Worm (Caenorhabditis elegans) whole organism, mixed stage, embryonic: ENCODE results near the gene gpn-1.

Experiments
- M03D4.4 ChIP-seq: sonication (generic microtip); optimal IDR thresholded peaks from 2 replicates; lab custom pipeline; 2017; ENCODE audit warnings: mild to moderate bottlenecking, missing genetic modification characterization, missing compliant biosample characterization
- bed-3 ChIP-seq: fragments of 200-800 bp; sonication (Bioruptor generic); optimal IDR thresholded peaks from 3 replicates; lab custom pipeline; 2018; ENCODE audit warnings: mild to moderate bottlenecking, missing genetic modification characterization, moderate library complexity, missing compliant biosample characterization
- blmp-1 ChIP-seq: fragments of 150-350 bp; optimal IDR thresholded peaks from 2 replicates; lab custom pipeline; 2014; ENCODE audit warnings: missing biosample characterization, missing genetic modification characterization
- ceh-39 ChIP-seq: fragments of 150-350 bp; optimal IDR thresholded peaks from 2 replicates; lab custom pipeline; 2014; ENCODE audit warnings: missing biosample characterization, missing genetic modification characterization
- ceh-43 ChIP-seq: fragments of 200-800 bp; sonication (Bioruptor generic); optimal IDR thresholded peaks from 2 replicates; lab custom pipeline; 2018; ENCODE audit warnings: mild to moderate bottlenecking, missing genetic modification characterization, moderate library complexity, missing compliant biosample characterization
- ces-1 ChIP-seq: fragments of 150-350 bp; optimal IDR thresholded peaks from 2 replicates; lab custom pipeline; 2014; ENCODE audit warnings: missing biosample characterization, missing genetic modification reagents, missing genetic modification characterization
- cnd-1 ChIP-seq: fragments of 200-800 bp; sonication (Bioruptor generic); optimal IDR thresholded peaks from 2 replicates; lab custom pipeline; 2018; ENCODE audit warnings: mild to moderate bottlenecking, missing genetic modification characterization, missing compliant biosample characterization
- drap-1 ChIP-seq: fragments of 200-800 bp; sonication (Bioruptor generic); optimal IDR thresholded peaks from 3 replicates; lab custom pipeline; 2018; ENCODE audit warnings: mild to moderate bottlenecking, missing genetic modification characterization, missing compliant biosample characterization
- elt-1 ChIP-seq: sonication (generic microtip); optimal IDR thresholded peaks from 2 replicates; lab custom pipeline; 2017; ENCODE audit warnings: missing genetic modification characterization, mild to moderate bottlenecking, missing compliant biosample characterization, antibody characterized with exemption, moderate library complexity, borderline replicate concordance; ENCODE audit not compliant: insufficient read depth
- elt-3 ChIP-seq: fragments of 150-350 bp; optimal IDR thresholded peaks from 2 replicates; lab custom pipeline; 2014; ENCODE audit warnings: missing biosample characterization, missing genetic modification characterization
- ham-2 ChIP-seq: fragments of 200-800 bp; sonication (Bioruptor generic); optimal IDR thresholded peaks from 2 replicates; lab custom pipeline; 2018; ENCODE audit warnings: mild to moderate bottlenecking, missing genetic modification characterization, missing compliant biosample characterization
- lin-13 ChIP-seq: fragments of 150-350 bp; optimal IDR thresholded peaks from 2 replicates; lab custom pipeline; 2014; ENCODE audit warnings: missing biosample characterization, missing genetic modification characterization
- lin-32 ChIP-seq: fragments of 200-800 bp; sonication (Bioruptor generic); optimal IDR thresholded peaks from 2 replicates; lab custom pipeline; 2018; ENCODE audit warnings: mild to moderate bottlenecking, missing genetic modification characterization, missing compliant biosample characterization
- lsy-2 ChIP-seq: fragments of 150-350 bp; optimal IDR thresholded peaks from 2 replicates; lab custom pipeline; 2014; ENCODE audit warnings: missing biosample characterization, missing genetic modification characterization
- mab-5 ChIP-seq: fragments of 150-350 bp; optimal IDR thresholded peaks from 2 replicates; lab custom pipeline; 2014; ENCODE audit warnings: missing biosample characterization, missing genetic modification characterization
- mep-1 ChIP-seq: fragments of 150-350 bp; optimal IDR thresholded peaks from 2 replicates; lab custom pipeline; 2017; ENCODE audit warnings: missing biosample characterization, missing genetic modification reagents, missing genetic modification characterization, inconsistent platforms
- mls-2 ChIP-seq: sonication (generic microtip); optimal IDR thresholded peaks from 2 replicates; lab custom pipeline; 2016; ENCODE audit warnings: mild to moderate bottlenecking, missing genetic modification characterization, moderate library complexity, missing compliant biosample characterization
- nhr-2 ChIP-seq: fragments of 150-350 bp; optimal IDR thresholded peaks from 2 replicates; lab custom pipeline; 2014; ENCODE audit warnings: missing biosample characterization, missing genetic modification characterization
- nhr-237 ChIP-seq: fragments of 150-350 bp; optimal IDR thresholded peaks from 2 replicates; lab custom pipeline; 2014; ENCODE audit warnings: missing biosample characterization, missing genetic modification characterization
- nhr-28 ChIP-seq: fragments of 150-350 bp; optimal IDR thresholded peaks from 2 replicates; lab custom pipeline; 2014; ENCODE audit warnings: missing biosample characterization, missing genetic modification characterization
- nhr-76 ChIP-seq: sonication (generic microtip); optimal IDR thresholded peaks from 2 replicates; lab custom pipeline; 2017; ENCODE audit warnings: missing biosample characterization, missing genetic modification characterization
- sem-2 ChIP-seq: fragments of 200-800 bp; sonication (Bioruptor generic); optimal IDR thresholded peaks from 2 replicates; lab custom pipeline; 2018; ENCODE audit warnings: mild to moderate bottlenecking, missing genetic modification characterization, missing compliant biosample characterization
- snpc-4 ChIP-seq: fragments of 150-350 bp; optimal IDR thresholded peaks from 2 replicates; lab custom pipeline; 2014; ENCODE audit warnings: missing biosample characterization, missing genetic modification characterization
- sptf-1 ChIP-seq: sonication (generic microtip); optimal IDR thresholded peaks from 2 replicates; lab custom pipeline; 2017; ENCODE audit warnings: mild to moderate bottlenecking, missing genetic modification characterization, moderate library complexity, missing compliant biosample characterization
- tbx-8 ChIP-seq: fragments of 200-800 bp; sonication (Bioruptor generic); optimal IDR thresholded peaks from 2 replicates; lab custom pipeline; 2018; ENCODE audit warnings: mild to moderate bottlenecking, missing genetic modification characterization, moderate library complexity, missing compliant biosample characterization
- unc-120 ChIP-seq: sonication (generic microtip); optimal IDR thresholded peaks from 2 replicates; lab custom pipeline; 2017; ENCODE audit warnings: missing genetic modification characterization, missing compliant biosample characterization; ENCODE audit not compliant: poor library complexity, severe bottlenecking
- unc-39 ChIP-seq: fragments of 150-350 bp; optimal IDR thresholded peaks from 2 replicates; lab custom pipeline; 2014; ENCODE audit warnings: missing biosample characterization, missing genetic modification characterization
- zip-8 ChIP-seq: fragments of 150-350 bp; optimal IDR thresholded peaks from 2 replicates; lab custom pipeline; 2014; ENCODE audit warnings: missing biosample characterization, missing genetic modification characterization
- ztf-11 ChIP-seq: fragments of 150-350 bp; optimal IDR thresholded peaks from 2 replicates; lab custom pipeline; 2014; ENCODE audit warnings: missing biosample characterization, missing genetic modification characterization

Gene gpn-1

ce11 chrX:15707366-15707892, 25.9 kb downstream of the gpn-1 start (continued):
- TF ChIP-seq ztf-11 (peak; percentile 62), sptf-1 (tag; lab: Kevin White, UChicago) (peak; percentile 70), ceh-43 (peak; percentile 49), nhr-28 (tag; lab: Kevin White, UChicago) (no peak), unc-39 (tag; lab: Kevin White, UChicago) (peak; percentile 20)
- TF ChIP-seq, all 35 proteins: peak for 20

DNA sequence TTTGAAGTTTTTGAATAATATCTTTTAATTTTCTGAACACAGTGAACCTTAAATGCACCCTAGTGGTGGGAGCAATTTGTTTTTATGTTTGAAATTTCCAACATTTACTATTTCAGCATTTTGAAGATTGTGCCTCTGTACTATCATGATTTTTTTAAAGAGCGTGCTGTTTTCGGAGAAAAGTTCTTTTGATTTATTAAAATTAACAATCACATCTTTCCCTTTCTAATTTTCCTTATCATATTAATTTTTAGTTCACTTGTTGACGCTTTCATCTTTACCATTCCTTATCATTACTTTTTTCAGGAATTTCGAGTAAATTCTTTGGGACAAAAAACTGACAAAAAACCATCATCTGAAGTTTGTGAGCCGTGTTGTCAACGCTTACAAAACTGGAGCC, 26.4 kb downstream of the gpn-1 start, which contains the start of gene nhr-48:
TSS of gene nhr-48 (plus strand) at position 301 of the 400 bp plus-strand sequence.
- TF ChIP-seq ceh-39 (tag; lab: Kevin White, UChicago) (no peak), zip-8 (tag; lab: Kevin White, UChicago) (no peak), sem-2 (GFP tag; lab: Kevin White, UChicago) (no peak), ces-1 (GFP tag; lab: Kevin White, UChicago) (no peak), unc-120 (no peak), snpc-4 (tag; lab: Kevin White, UChicago) (no peak), ham-2 (no peak), nhr-2 (tag; lab: Kevin White, UChicago) (no peak), cnd-1 (tag; lab: Kevin White, UChicago) (no peak), elt-3 (no peak), blmp-1 (no peak), lsy-2 (tag; lab: Kevin White, UChicago) (no peak), M03D4.4 (tag; lab: Kevin White, UChicago) (no peak), bed-3 (GFP tag; lab: Kevin White, UChicago) (no peak), mep-1 (tag; lab: Kevin White, UChicago) (no peak), tbx-8 (no peak), drap-1 (GFP tag; lab: Kevin White, UChicago) (no peak), elt-1 (tag; lab: Kevin White, UChicago) (no peak), lin-32 (GFP tag; lab: Kevin White, UChicago) (no peak)

DNA sequence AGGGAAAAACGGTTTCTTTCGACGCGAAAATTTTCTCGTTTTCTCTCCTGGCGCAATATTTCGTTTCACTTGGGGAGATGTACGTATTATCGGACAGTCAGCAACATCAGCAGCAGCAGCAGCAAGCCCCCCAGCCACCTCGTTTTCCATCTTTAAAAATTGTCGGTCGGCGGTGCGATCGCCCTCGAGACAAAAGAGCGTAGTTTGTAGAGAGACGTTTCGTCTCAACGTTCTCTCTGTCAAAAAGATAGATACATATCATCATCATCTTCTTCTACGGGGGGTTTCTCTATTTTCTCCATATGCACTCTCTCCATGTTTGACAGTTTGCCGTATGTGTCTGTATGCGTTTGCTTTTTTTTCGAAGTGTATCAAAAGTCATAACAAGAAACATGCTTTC, 28.1 kb downstream of the gpn-1 start:
- TF ChIP-seq ceh-39 (tag; lab: Kevin White, UChicago): no peak
- TF ChIP-seq nhr-2 (tag; lab: Kevin White, UChicago): no peak
- TF ChIP-seq unc-39 (tag; lab: Kevin White, UChicago): no peak
- TF ChIP-seq ztf-11: no peak
- no peak for TF ChIP-seq unc-120
- TF ChIP-seq ces-1 (GFP tag; lab: Kevin White, UChicago): no peak
- TF ChIP-seq ham-2: peak; percentile 13
- TF ChIP-seq, all 35 proteins: peak for 1

DNA sequence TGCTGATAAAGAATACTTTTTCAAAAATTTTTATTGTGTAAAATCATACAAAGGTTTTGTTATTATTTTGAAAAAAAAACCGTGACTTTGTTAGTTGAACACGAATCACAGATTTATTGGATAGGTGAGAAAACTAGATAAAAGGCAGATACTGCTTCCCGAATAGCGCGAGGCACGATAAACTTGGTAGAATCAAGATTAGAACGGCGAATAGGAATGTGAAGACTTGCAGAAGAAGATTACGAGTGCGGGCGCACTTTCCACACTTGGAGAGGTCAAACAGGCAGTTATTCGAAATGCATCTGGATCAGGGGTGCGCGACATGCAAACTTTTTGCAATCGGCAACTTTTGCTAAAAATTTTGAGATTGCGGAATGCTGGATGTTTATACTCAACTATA, 31.7 kb downstream of the gpn-1 start:
- TF ChIP-seq nhr-76 (tag; lab: Kevin White, UChicago) (no peak), mep-1 (tag; lab: Kevin White, UChicago) (no peak), ceh-39 (tag; lab: Kevin White, UChicago) (no peak), nhr-237 (tag; lab: Kevin White, UChicago) (no peak), ham-2 (peak; percentile 42), lsy-2 (tag; lab: Kevin White, UChicago) (no peak), elt-1 (tag; lab: Kevin White, UChicago) (peak; percentile 70), mab-5 (tag; lab: Kevin White, UChicago) (no peak), ztf-11 (no peak)

DNA sequence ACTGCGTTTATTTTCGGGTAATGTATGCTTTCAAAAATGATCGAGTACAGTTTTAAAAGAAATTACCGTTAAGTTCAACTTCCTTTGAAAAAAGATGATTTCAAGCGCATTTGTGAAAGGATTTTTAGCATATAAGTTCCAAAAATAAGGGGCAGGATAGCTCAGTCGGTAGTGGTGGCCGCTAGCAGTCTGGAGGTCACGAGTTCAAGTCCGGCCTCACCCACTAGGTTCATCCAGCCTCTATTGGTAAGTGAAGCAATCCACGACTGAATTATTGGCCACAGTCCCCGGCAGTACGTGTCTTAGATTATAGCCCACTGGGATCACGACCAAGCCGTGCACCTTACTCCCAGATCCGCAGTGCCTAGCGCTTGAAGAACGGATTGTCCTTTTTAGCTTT, 35.5 kb downstream of the gpn-1 start:
- TF ChIP-seq snpc-4 (tag; lab: Kevin White, UChicago) (no peak), sem-2 (GFP tag; lab: Kevin White, UChicago) (no peak), mls-2 (tag; lab: Kevin White, UChicago) (no peak), ceh-43 (no peak), sptf-1 (tag; lab: Kevin White, UChicago) (no peak), ztf-11 (no peak), nhr-2 (tag; lab: Kevin White, UChicago) (no peak), tbx-8 (no peak), lin-13 (no peak), zip-8 (tag; lab: Kevin White, UChicago) (no peak), lin-32 (GFP tag; lab: Kevin White, UChicago) (no peak)
- TF ChIP-seq, all 35 proteins: peak for 0

- TF ChIP-seq mab-5 (tag; lab: Kevin White, UChicago): no peak
- TF ChIP-seq cnd-1 (tag; lab: Kevin White, UChicago): no peak
- TF ChIP-seq lin-13: no peak
- TF ChIP-seq ceh-43: no peak
- no peak for TF ChIP-seq lsy-2 (tag; lab: Kevin White, UChicago)
- TF ChIP-seq lin-32 (GFP tag; lab: Kevin White, UChicago): no peak
- no peak for TF ChIP-seq drap-1 (GFP tag; lab: Kevin White, UChicago)
- TF ChIP-seq nhr-76 (tag; lab: Kevin White, UChicago): no peak
- TF ChIP-seq ham-2: no peak
- no peak for TF ChIP-seq sem-2 (GFP tag; lab: Kevin White, UChicago)
- TF ChIP-seq, all 35 proteins: peak for 0
Measured at ce11 chrX:15718325-15718724, 36.8 kb downstream of the gpn-1 start, which contains the start of gene ZK662.6. ZK662.6 (plus strand) TSS chrX:15718625.
